Worm (Caenorhabditis elegans) whole organism, L1 larva: Measurements from ENCODE around the gene ggtb-1.

ENCODE experiments used
- C16A3.4 ChIP-seq: fragments of 150-350 bp; optimal IDR thresholded peaks from 2 replicates; lab custom pipeline; 2014; ENCODE audit warnings: missing biosample characterization, missing genetic modification characterization
- F16B12.6 ChIP-seq: fragments of 150-350 bp; optimal IDR thresholded peaks from 2 replicates; lab custom pipeline; 2014; ENCODE audit warnings: missing biosample characterization, missing genetic modification characterization
- aly-2 ChIP-seq: fragments of 150-350 bp; optimal IDR thresholded peaks from 2 replicates; lab custom pipeline; 2014; ENCODE audit warnings: missing biosample characterization, missing genetic modification characterization
- blmp-1 ChIP-seq: fragments of 150-350 bp; optimal IDR thresholded peaks from 2 replicates; lab custom pipeline; 2014; ENCODE audit warnings: missing biosample characterization, missing genetic modification characterization
- ceh-82 ChIP-seq, 3 experiments: fragments of 150-350 bp in 1 of 3; sonication (generic microtip) in 2 of 3; optimal IDR thresholded peaks; 2 replicates each; lab custom pipeline; 2014 to 2017; ENCODE audit warnings: missing biosample characterization in 3 of 3, missing genetic modification characterization in 3 of 3
- dpl-1 ChIP-seq, 3 experiments: fragments of 150-350 bp in 2 of 3; sonication (generic microtip) in 1 of 3; optimal IDR thresholded peaks; 2 replicates each; lab custom pipeline; 2014 to 2017; ENCODE audit warnings: missing biosample characterization in 3 of 3, missing genetic modification characterization in 3 of 3, missing genetic modification reagents in 3 of 3
- efl-1 ChIP-seq, 4 experiments: fragments of 150-350 bp; optimal IDR thresholded peaks in 3 of 4; peaks in 1 of 4; 1 replicate in 1 of 4; 2 replicates in 3 of 4; lab custom pipeline; 2014; ENCODE audit warnings: missing biosample characterization in 2 of 4, missing genetic modification characterization in 2 of 4, missing genetic modification reagents in 2 of 4
- efl-3 ChIP-seq: fragments of 200-800 bp; sonication (Bioruptor generic); optimal IDR thresholded peaks from 2 replicates; lab custom pipeline; 2018; ENCODE audit warnings: mild to moderate bottlenecking, missing genetic modification characterization, missing compliant biosample characterization
- elt-2 ChIP-seq: sonication (generic microtip); optimal IDR thresholded peaks from 2 replicates; lab custom pipeline; 2016; ENCODE audit warnings: missing genetic modification characterization, mild to moderate bottlenecking, inconsistent platforms, missing compliant biosample characterization, missing genetic modification reagents
- elt-3 ChIP-seq, 6 experiments: fragments of 150-350 bp in 1 of 6; sonication (generic microtip); optimal IDR thresholded peaks; 2 replicates each; lab custom pipeline; 2017 to 2018; ENCODE audit warnings: missing biosample characterization in 6 of 6, missing genetic modification characterization in 6 of 6, inconsistent platforms in 1 of 6
- fkh-10 ChIP-seq: sonication (generic microtip); optimal IDR thresholded peaks from 2 replicates; lab custom pipeline; 2017; ENCODE audit warnings: missing biosample characterization, missing genetic modification reagents, missing genetic modification characterization
- fkh-4 ChIP-seq: sonication (generic microtip); optimal IDR thresholded peaks from 2 replicates; lab custom pipeline; 2016; ENCODE audit warnings: missing compliant biosample characterization, missing genetic modification characterization, borderline replicate concordance
- grh-1 ChIP-seq: fragments of 200-800 bp; sonication (Bioruptor generic); IDR thresholded peaks from 2 replicates; pipeline ENCODE4 v1.3.6; 2022; ENCODE audit warnings: missing genetic modification reagents, missing genetic modification characterization, missing compliant biosample characterization
- hlh-17 ChIP-seq: fragments of 200-800 bp; sonication (Bioruptor generic); optimal IDR thresholded peaks from 2 replicates; lab custom pipeline; 2018; ENCODE audit warnings: missing genetic modification characterization, mild to moderate bottlenecking, missing compliant biosample characterization, moderate library complexity, borderline replicate concordance
- irx-1 ChIP-seq: sonication (generic microtip); optimal IDR thresholded peaks from 2 replicates; lab custom pipeline; 2016; ENCODE audit warnings: missing genetic modification characterization, missing compliant biosample characterization
- isw-1 ChIP-seq: fragments of 200-800 bp; sonication (Bioruptor generic); IDR thresholded peaks from 2 replicates; pipeline ENCODE4 v1.3.6; 2022; ENCODE audit warnings: missing genetic modification characterization, missing compliant biosample characterization
- lin-13 ChIP-seq: fragments of 150-350 bp; optimal IDR thresholded peaks from 2 replicates; lab custom pipeline; 2014; ENCODE audit warnings: missing biosample characterization, missing genetic modification reagents, missing genetic modification characterization
- lin-14 ChIP-seq: fragments of 200-800 bp; sonication (Bioruptor generic); optimal IDR thresholded peaks from 2 replicates; lab custom pipeline; 2018; ENCODE audit warnings: mild to moderate bottlenecking, missing genetic modification characterization, moderate library complexity, missing compliant biosample characterization
- lin-15B ChIP-seq: fragments of 150-350 bp; sonication (generic microtip); optimal IDR thresholded peaks from 3 replicates; lab custom pipeline; 2014; ENCODE audit warnings: missing biosample characterization, missing genetic modification characterization
- lin-35 ChIP-seq, 2 experiments: fragments of 150-350 bp; optimal IDR thresholded peaks; 2 replicates each; lab custom pipeline; 2014; ENCODE audit warnings: missing biosample characterization in 2 of 2, missing genetic modification characterization in 2 of 2, missing genetic modification reagents in 2 of 2
- lsy-2 ChIP-seq, 2 experiments: fragments of 150-350 bp; optimal IDR thresholded peaks; 2 replicates each; lab custom pipeline; 2014; ENCODE audit warnings: missing biosample characterization in 2 of 2, missing genetic modification characterization in 2 of 2
- mab-9 ChIP-seq: fragments of 200-800 bp; sonication (Bioruptor generic); IDR thresholded peaks from 2 replicates; pipeline ENCODE4 v1.3.6; 2022; ENCODE audit warnings: missing genetic modification reagents, missing genetic modification characterization, missing compliant biosample characterization
- mef-2 ChIP-seq: fragments of 150-350 bp; optimal IDR thresholded peaks from 2 replicates; lab custom pipeline; 2014; ENCODE audit warnings: missing biosample characterization, missing genetic modification characterization
- mep-1 ChIP-seq: fragments of 150-350 bp; optimal IDR thresholded peaks from 2 replicates; lab custom pipeline; 2014; ENCODE audit warnings: missing biosample characterization, missing genetic modification characterization
- nhr-11 ChIP-seq: fragments of 150-350 bp; optimal IDR thresholded peaks from 2 replicates; lab custom pipeline; 2014; ENCODE audit warnings: missing biosample characterization, missing genetic modification characterization
- nhr-12 ChIP-seq: sonication (generic microtip); optimal IDR thresholded peaks from 2 replicates; lab custom pipeline; 2017; ENCODE audit warnings: missing biosample characterization, missing genetic modification characterization
- nhr-19 ChIP-seq: fragments of 200-800 bp; sonication (Bioruptor generic); conservative IDR thresholded peaks from 2 replicates; pipeline ENCODE4 v1.3.6; 2022; ENCODE audit warnings: missing genetic modification characterization, missing compliant biosample characterization
- nhr-47 ChIP-seq: sonication (generic microtip); optimal IDR thresholded peaks from 2 replicates; lab custom pipeline; 2016; ENCODE audit warnings: mild to moderate bottlenecking, missing genetic modification characterization, moderate library complexity, missing compliant biosample characterization
- nhr-71 ChIP-seq: sonication (generic microtip); optimal IDR thresholded peaks from 2 replicates; lab custom pipeline; 2016; ENCODE audit warnings: mild to moderate bottlenecking, missing genetic modification characterization, moderate library complexity, missing compliant biosample characterization
- nhr-76 ChIP-seq: sonication (generic microtip); optimal IDR thresholded peaks from 2 replicates; lab custom pipeline; 2017; ENCODE audit warnings: missing biosample characterization, missing genetic modification characterization
- nhr-90 ChIP-seq: sonication (generic microtip); optimal IDR thresholded peaks from 2 replicates; lab custom pipeline; 2016; ENCODE audit warnings: mild to moderate bottlenecking, missing genetic modification characterization, missing compliant biosample characterization; ENCODE audit not compliant: poor library complexity
- pag-3 ChIP-seq: sonication (generic microtip); optimal IDR thresholded peaks from 2 replicates; lab custom pipeline; 2017; ENCODE audit warnings: missing genetic modification characterization, mild to moderate bottlenecking, missing compliant biosample characterization, antibody characterized with exemption, borderline replicate concordance; ENCODE audit not compliant: insufficient read depth
- pax-3 ChIP-seq: fragments of 200-800 bp; sonication (Bioruptor generic); optimal IDR thresholded peaks from 2 replicates; lab custom pipeline; 2018; ENCODE audit warnings: mild to moderate bottlenecking, missing genetic modification characterization, moderate library complexity, missing compliant biosample characterization
- pqm-1 ChIP-seq: sonication (generic microtip); optimal IDR thresholded peaks from 3 replicates; lab custom pipeline; 2017; ENCODE audit warnings: missing biosample characterization, missing genetic modification characterization
- rnt-1 ChIP-seq: sonication (generic microtip); optimal IDR thresholded peaks from 2 replicates; lab custom pipeline; 2016; ENCODE audit warnings: mild to moderate bottlenecking, missing genetic modification characterization, moderate library complexity, missing compliant biosample characterization
- snu-23 ChIP-seq: sonication (generic microtip); optimal IDR thresholded peaks from 2 replicates; lab custom pipeline; 2016; ENCODE audit warnings: missing genetic modification characterization, missing compliant biosample characterization
- tlp-1 ChIP-seq: fragments of 150-350 bp; optimal IDR thresholded peaks from 2 replicates; lab custom pipeline; 2014; ENCODE audit warnings: missing biosample characterization, missing genetic modification characterization
- unc-130 ChIP-seq: fragments of 150-350 bp; optimal IDR thresholded peaks from 2 replicates; lab custom pipeline; 2017; ENCODE audit warnings: missing biosample characterization, missing genetic modification characterization, inconsistent platforms
- unc-30 ChIP-seq: sonication (generic microtip); optimal IDR thresholded peaks from 2 replicates; lab custom pipeline; 2017; ENCODE audit warnings: missing biosample characterization, missing genetic modification characterization
- unc-62 ChIP-seq: fragments of 150-350 bp; optimal IDR thresholded peaks from 2 replicates; lab custom pipeline; 2014; ENCODE audit warnings: missing biosample characterization, missing genetic modification reagents, missing genetic modification characterization
- unc-86 ChIP-seq: sonication (generic microtip); optimal IDR thresholded peaks from 2 replicates; lab custom pipeline; 2016; ENCODE audit warnings: missing genetic modification characterization, missing compliant biosample characterization
- unc-98 ChIP-seq: fragments of 200-800 bp; sonication (Bioruptor generic); IDR thresholded peaks from 2 replicates; pipeline ENCODE4 v1.3.6; 2022; ENCODE audit warnings: missing genetic modification characterization, missing compliant biosample characterization
- xbp-1 ChIP-seq: sonication (generic microtip); optimal IDR thresholded peaks from 2 replicates; lab custom pipeline; 2016; ENCODE audit warnings: missing genetic modification characterization, missing compliant biosample characterization
- ztf-4 ChIP-seq: fragments of 150-350 bp; optimal IDR thresholded peaks from 2 replicates; lab custom pipeline; 2014; ENCODE audit warnings: missing biosample characterization, missing genetic modification characterization

The ggtb-1 gene

ce11 chrIII:7120477-7120876 lies 13.1 kb upstream of the ggtb-1 start (continued):
- TF ChIP-seq elt-3 (tag; optimal IDR thresholded peaks at IDR 0.05; lab: Kevin White, UChicago) (peak in 2 of 6 experiments; percentile 29 to 52), ceh-82 (tag; optimal IDR thresholded peaks at IDR 0.05; lab: Kevin White, UChicago) (no peak), efl-3 (GFP tag; lab: Kevin White, UChicago) (no peak), mef-2 (tag; lab: Kevin White, UChicago) (no peak), unc-86 (tag; lab: Kevin White, UChicago) (no peak), isw-1 (GFP tag; lab: Robert Waterston, UW) (no peak), lin-13 (GFP tag; lab: Kevin White, UChicago) (no peak), rnt-1 (tag; lab: Kevin White, UChicago) (no peak), ztf-4 (tag; lab: Kevin White, UChicago) (no peak), nhr-47 (tag; lab: Kevin White, UChicago) (peak; percentile 23), lsy-2 (tag; optimal IDR thresholded peaks at IDR 0.05; lab: Kevin White, UChicago) (peak; percentile 5 to 36)
- TF ChIP-seq, all 84 proteins: peak for 20

ce11 chrIII:7122860-7123259 lies 10.7 kb upstream of the ggtb-1 start, which contains the start of the genes B0280.9 and rpia-1:
TSS of gene B0280.9 (minus strand) at chrIII:7122895.
TSS of gene rpia-1 (plus strand) at chrIII:7123128.
- TF ChIP-seq nhr-19 (GFP tag; lab: Robert Waterston, UW) (peak; percentile 48; the same call in 1 of the 2 replicates), nhr-47 (tag; lab: Kevin White, UChicago) (no peak), efl-1 (optimal IDR thresholded peaks at IDR 0.05; lab: Kevin White, UChicago) (peak; percentile 36 to 62), efl-1 (GFP tag; optimal IDR thresholded peaks at IDR 0.05 in 1 of 2; lab: Kevin White, UChicago) (peak; percentile 52 to 89), unc-62 (GFP tag; lab: Kevin White, UChicago) (no peak), snu-23 (GFP tag; lab: Kevin White, UChicago) (peak; percentile 43), lin-14 (GFP tag; lab: Kevin White, UChicago) (peak; percentile 37), ztf-4 (tag; lab: Kevin White, UChicago) (no peak), nhr-76 (tag; lab: Kevin White, UChicago) (no peak), lin-35 (GFP tag; optimal IDR thresholded peaks at IDR 0.05; lab: Kevin White, UChicago) (peak; percentile 37 to 71), unc-30 (tag; lab: Kevin White, UChicago) (no peak), blmp-1 (tag; lab: Kevin White, UChicago) (peak; percentile 1), lsy-2 (tag; optimal IDR thresholded peaks at IDR 0.05; lab: Kevin White, UChicago) (peak; percentile 90 to 97), nhr-71 (tag; lab: Kevin White, UChicago) (peak; percentile 22), unc-98 (GFP tag; lab: Robert Waterston, UW) (no peak), dpl-1 (GFP tag; optimal IDR thresholded peaks at IDR 0.05; lab: Kevin White, UChicago) (peak in 2 of 3 experiments; percentile 32 to 48), unc-130 (no peak), ceh-82 (tag; optimal IDR thresholded peaks at IDR 0.05; lab: Kevin White, UChicago) (peak in 1 of 3 experiments; percentile 27), nhr-11 (tag; lab: Kevin White, UChicago) (no peak), pqm-1 (tag; lab: Kevin White, UChicago) (no peak), fkh-10 (GFP tag; lab: Kevin White, UChicago) (no peak), nhr-12 (no peak), elt-2 (tag; lab: Kevin White, UChicago) (peak; percentile 47), C16A3.4 (peak; percentile 21), F16B12.6 (tag; lab: Kevin White, UChicago) (peak; percentile 90), aly-2 (tag; lab: Kevin White, UChicago) (no peak), rnt-1 (tag; lab: Kevin White, UChicago) (peak; percentile 10)
- TF ChIP-seq, all 84 proteins: peak for 14

- TF ChIP-seq pag-3 (tag; lab: Kevin White, UChicago) (no peak), hlh-17 (GFP tag; lab: Kevin White, UChicago) (no peak), mab-9 (GFP tag; lab: Robert Waterston, UW) (no peak), grh-1 (GFP tag; lab: Robert Waterston, UW) (no peak), xbp-1 (tag; lab: Kevin White, UChicago) (no peak), lin-15B (tag; lab: Kevin White, UChicago) (no peak), tlp-1 (no peak), irx-1 (tag; lab: Kevin White, UChicago) (no peak), nhr-71 (tag; lab: Kevin White, UChicago) (no peak), mef-2 (tag; lab: Kevin White, UChicago) (no peak), mep-1 (tag; lab: Kevin White, UChicago) (no peak), nhr-90 (no peak), pax-3 (tag; lab: Kevin White, UChicago) (no peak), nhr-12 (no peak), fkh-4 (tag; lab: Kevin White, UChicago) (no peak)
Observed at ce11 chrIII:7124364-7124763, 9.2 kb upstream of the ggtb-1 start, which contains the start of gene B0280.2. TSS of gene B0280.2 (plus strand) at chrIII:7124664.
